Worm (Caenorhabditis elegans) whole organism, late embryonic: ENCODE measurements around the gene dmsr-6.

Source experiments
- ceh-30 ChIP-seq: fragments of 150-350 bp; optimal IDR thresholded peaks from 2 replicates; lab custom pipeline; 2014; ENCODE audit warnings: missing biosample characterization, missing genetic modification characterization
- ceh-9 ChIP-seq: sonication (generic microtip); optimal IDR thresholded peaks from 2 replicates; lab custom pipeline; 2016; ENCODE audit warnings: mild to moderate bottlenecking, missing genetic modification characterization, inconsistent platforms, missing compliant biosample characterization
- dmd-4 ChIP-seq: sonication (generic microtip); optimal IDR thresholded peaks from 2 replicates; lab custom pipeline; 2016; ENCODE audit warnings: borderline replicate concordance, missing genetic modification characterization, missing compliant biosample characterization
- lim-6 ChIP-seq: sonication (generic microtip); optimal IDR thresholded peaks from 2 replicates; lab custom pipeline; 2016; ENCODE audit warnings: missing genetic modification characterization, missing compliant biosample characterization
- nfya-1 ChIP-seq: sonication (generic microtip); optimal IDR thresholded peaks from 2 replicates; lab custom pipeline; 2017; ENCODE audit warnings: missing genetic modification characterization, mild to moderate bottlenecking, missing compliant biosample characterization, antibody characterized with exemption, moderate library complexity
- odd-2 ChIP-seq: sonication (generic microtip); optimal IDR thresholded peaks from 2 replicates; lab custom pipeline; 2017; ENCODE audit warnings: antibody characterized with exemption, mild to moderate bottlenecking, missing genetic modification characterization, missing compliant biosample characterization
- pag-3 ChIP-seq: sonication (generic microtip); optimal IDR thresholded peaks from 2 replicates; lab custom pipeline; 2016; ENCODE audit warnings: missing compliant biosample characterization, missing genetic modification characterization, borderline replicate concordance
- pha-4 ChIP-seq: fragments of 150-350 bp; optimal IDR thresholded peaks from 2 replicates; lab custom pipeline; 2018; ENCODE audit warnings: missing biosample characterization, missing genetic modification reagents, missing genetic modification characterization
- pros-1 ChIP-seq: fragments of 150-350 bp; optimal IDR thresholded peaks from 2 replicates; lab custom pipeline; 2014; ENCODE audit warnings: missing biosample characterization, missing genetic modification reagents, missing genetic modification characterization
- rnt-1 ChIP-seq: sonication (generic microtip); optimal IDR thresholded peaks from 2 replicates; lab custom pipeline; 2016; ENCODE audit warnings: missing genetic modification characterization, missing compliant biosample characterization
- sox-2 ChIP-seq: fragments of 200-800 bp; sonication (Bioruptor generic); IDR thresholded peaks from 2 replicates; pipeline ENCODE4 v1.3.6; 2022; ENCODE audit warnings: missing genetic modification reagents, missing genetic modification characterization, missing compliant biosample characterization
- syd-9 ChIP-seq: sonication (generic microtip); optimal IDR thresholded peaks from 2 replicates; lab custom pipeline; 2016; ENCODE audit warnings: mild to moderate bottlenecking, missing genetic modification characterization, moderate library complexity, missing compliant biosample characterization
- tbx-2 ChIP-seq: sonication (generic microtip); optimal IDR thresholded peaks from 2 replicates; lab custom pipeline; 2016; ENCODE audit warnings: missing genetic modification characterization, missing compliant biosample characterization

DNA sequence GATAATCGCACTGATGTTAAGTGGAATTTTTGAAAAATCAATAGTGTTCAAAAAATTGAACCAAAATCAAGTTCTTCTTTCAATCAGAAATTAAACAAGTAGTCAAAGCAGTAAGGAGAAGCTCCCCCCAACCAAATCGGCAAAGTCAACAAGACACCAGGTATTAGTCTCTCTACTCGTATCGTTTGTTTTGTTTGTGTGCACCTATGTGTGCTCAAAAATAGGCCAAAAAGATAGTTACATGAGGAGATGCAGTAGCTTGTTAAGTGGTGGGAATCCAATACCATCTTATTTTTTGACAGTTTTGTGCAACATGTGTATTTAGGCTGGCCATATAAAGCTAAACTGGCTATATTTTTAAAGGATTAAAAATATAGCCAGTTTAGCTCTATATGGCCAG, 50.8 kb downstream of the dmsr-6 start, which contains the start of gene K10H10.12:
- no peak for TF ChIP-seq ceh-30 (tag; lab: Kevin White, UChicago)
- no peak for TF ChIP-seq tbx-2
- no peak for TF ChIP-seq pros-1 (tag; lab: Kevin White, UChicago)
- TF ChIP-seq lim-6 (tag; lab: Kevin White, UChicago), result no peak
- no peak for TF ChIP-seq dmd-4
- no peak for TF ChIP-seq pha-4
- no peak for TF ChIP-seq syd-9 (tag; lab: Kevin White, UChicago)
- TF ChIP-seq ceh-9 (tag; lab: Kevin White, UChicago), result no peak
- no peak for TF ChIP-seq pag-3 (tag; lab: Kevin White, UChicago)
- TF ChIP-seq sox-2 (GFP tag; lab: Robert Waterston, UW), result no peak
- TF ChIP-seq odd-2, result no peak
- TF ChIP-seq nfya-1, result no peak
- no peak for TF ChIP-seq rnt-1
